Worm (Caenorhabditis elegans) whole organism, L2 larva: ENCODE measurements around the gene C05D11.13.

Experiments
- ZK546.5 ChIP-seq: sonication (generic microtip); optimal IDR thresholded peaks from 2 replicates; lab custom pipeline; 2017; ENCODE audit warnings: missing biosample characterization, missing genetic modification characterization
- alr-1 ChIP-seq: fragments of 150-350 bp; optimal IDR thresholded peaks from 2 replicates; lab custom pipeline; 2014; ENCODE audit warnings: missing biosample characterization, missing genetic modification characterization
- ama-1 ChIP-seq: fragments of 150-350 bp; optimal IDR thresholded peaks from 2 replicates; lab custom pipeline; 2018; ENCODE audit warnings: inconsistent platforms
- elt-1 ChIP-seq: fragments of 150-350 bp; optimal IDR thresholded peaks from 2 replicates; lab custom pipeline; 2014; ENCODE audit warnings: missing biosample characterization, missing genetic modification characterization
- lsy-2 ChIP-seq, 2 experiments: fragments of 150-350 bp in 1 of 2; sonication (generic microtip) in 1 of 2; optimal IDR thresholded peaks; 2 replicates each; lab custom pipeline; 2014 to 2017; ENCODE audit warnings: missing biosample characterization in 2 of 2, missing genetic modification characterization in 2 of 2
- nhr-10 ChIP-seq: sonication (generic microtip); optimal IDR thresholded peaks from 2 replicates; lab custom pipeline; 2017; ENCODE audit warnings: missing biosample characterization, missing genetic modification characterization
- nhr-11 ChIP-seq: fragments of 150-350 bp; optimal IDR thresholded peaks from 2 replicates; lab custom pipeline; 2014; ENCODE audit warnings: missing biosample characterization, missing genetic modification characterization
- unc-55 ChIP-seq: fragments of 150-350 bp; sonication (generic microtip); optimal IDR thresholded peaks from 3 replicates; lab custom pipeline; 2014; ENCODE audit warnings: missing biosample characterization, missing genetic modification reagents, missing genetic modification characterization
- unc-62 ChIP-seq: fragments of 150-350 bp; optimal IDR thresholded peaks from 2 replicates; lab custom pipeline; 2014; ENCODE audit warnings: missing biosample characterization, missing genetic modification reagents, missing genetic modification characterization
- ztf-4 ChIP-seq: fragments of 150-350 bp; optimal IDR thresholded peaks from 2 replicates; lab custom pipeline; 2014; ENCODE audit warnings: missing biosample characterization, missing genetic modification characterization

ce11 chrIII:6436308-6436707 lies 8.1 kb downstream of the C05D11.13 start, which contains the start of gene C05D11.1:
- TF ChIP-seq ama-1 (lab: Kevin White, UChicago) (no peak), ztf-4 (tag; lab: Kevin White, UChicago) (no peak), ZK546.5 (tag; lab: Kevin White, UChicago) (no peak), elt-1 (tag; lab: Kevin White, UChicago) (no peak), unc-55 (GFP tag; lab: Kevin White, UChicago) (no peak), lsy-2 (tag; optimal IDR thresholded peaks at IDR 0.05; lab: Kevin White, UChicago) (no peak), alr-1 (tag; lab: Kevin White, UChicago) (no peak), nhr-11 (tag; lab: Kevin White, UChicago) (no peak), unc-62 (GFP tag; lab: Kevin White, UChicago) (no peak), nhr-10 (tag; lab: Kevin White, UChicago) (no peak)
